Fruit fly (Drosophila melanogaster): ENCODE results near the gene CG15385.

CG15385 gene

DNA sequence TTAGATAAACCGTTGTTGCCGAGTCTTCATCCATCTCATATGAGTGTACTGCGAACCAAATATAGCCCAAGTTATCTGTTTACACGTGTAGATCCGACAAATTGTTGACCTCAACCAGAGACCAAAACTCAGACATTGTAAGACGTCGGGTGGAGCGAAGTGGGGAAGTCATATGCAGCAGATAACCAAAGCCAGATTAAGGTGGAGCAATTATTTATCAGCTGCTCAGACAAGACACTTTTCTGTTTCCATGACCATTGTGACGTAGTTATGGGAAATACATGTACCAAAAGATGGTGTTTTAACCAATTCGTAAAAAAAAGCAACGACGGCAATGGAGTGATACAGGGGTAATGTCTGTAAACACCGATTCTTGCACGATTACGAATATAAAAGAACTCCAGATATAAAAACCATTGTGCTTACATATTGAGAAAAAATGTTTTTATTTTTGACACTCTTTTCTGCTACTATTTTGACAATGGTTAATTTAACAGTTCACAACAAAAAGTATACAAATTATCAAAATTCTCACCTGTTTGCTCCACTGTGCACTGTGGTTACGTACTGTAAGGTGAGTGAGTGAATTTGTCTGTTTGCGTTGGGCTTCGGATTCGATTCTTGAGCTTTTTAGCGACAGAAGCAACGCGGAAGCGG lies 34.9 kb downstream of the CG15385 start (continued):
- TF ChIP-seq Scr (GFP tag; IDR thresholded peaks at IDR 0.05; ENCODE audit: partially characterized antibody) = no peak
- TF ChIP-seq slou (GFP tag; optimal IDR thresholded peaks at IDR 0.05) = peak; percentile 30
- TF ChIP-seq hkb (optimal IDR thresholded peaks at IDR 0.05) = no peak
- peak; percentile 36; the same call in 1 of the 2 replicates for TF ChIP-seq hkb (GFP tag; IDR thresholded peaks at IDR 0.05)
- TF ChIP-seq CG12236 (GFP tag; optimal IDR thresholded peaks at IDR 0.05) = peak; percentile 1
- TF ChIP-seq CG10209 (GFP tag; optimal IDR thresholded peaks at IDR 0.05) = peak; percentile 41
- TF ChIP-seq CG32772 (GFP tag; IDR thresholded peaks at IDR 0.05) = peak; percentile 27; the same call in 1 of the 2 replicates
- TF ChIP-seq HLH3B (GFP tag; IDR thresholded peaks at IDR 0.05) = peak; percentile 56; the same call in 1 of the 2 replicates
- peak; percentile 61 for TF ChIP-seq CG32532 (GFP tag; IDR thresholded peaks at IDR 0.05)
- peak; percentile 27 for TF ChIP-seq jumu (GFP tag; optimal IDR thresholded peaks at IDR 0.05)
- peak; percentile 62; the same call in 1 of the 2 replicates for TF ChIP-seq Rfx (GFP tag; IDR thresholded peaks at IDR 0.05)
- TF ChIP-seq al (GFP tag; IDR thresholded peaks at IDR 0.05) = peak; percentile 55
- no peak for TF ChIP-seq CG17802 (tag; optimal IDR thresholded peaks at IDR 0.05)
- peak; percentile 38 for TF ChIP-seq nau (GFP tag; optimal IDR thresholded peaks at IDR 0.05)
- no peak for TF ChIP-seq D (optimal IDR thresholded peaks at IDR 0.05)
- peak; percentile 42 for TF ChIP-seq D (GFP tag; optimal IDR thresholded peaks at IDR 0.05)
- peak; percentile 72 for TF ChIP-seq slbo (GFP tag; IDR thresholded peaks at IDR 0.05)
- TF ChIP-seq lilli (GFP tag; optimal IDR thresholded peaks at IDR 0.05) = peak; percentile 64
- TF ChIP-seq Ssrp (tag; optimal IDR thresholded peaks at IDR 0.05) = peak; percentile 11
- peak; percentile 0 for TF ChIP-seq fd3F (GFP tag; optimal IDR thresholded peaks at IDR 0.05)
- TF ChIP-seq CG11696 (GFP tag; IDR thresholded peaks at IDR 0.05) = peak; percentile 46; the same call in 1 of the 2 replicates
- no peak for TF ChIP-seq CG8765 (GFP tag; IDR thresholded peaks at IDR 0.05)
- peak; percentile 50 for TF ChIP-seq CG6813 (GFP tag; optimal IDR thresholded peaks at IDR 0.05)
- peak; percentile 30 for TF ChIP-seq CG18476 (GFP tag; optimal IDR thresholded peaks at IDR 0.05)
- TF ChIP-seq Myb (GFP tag; optimal IDR thresholded peaks at IDR 0.05) = peak; percentile 46
- TF ChIP-seq HLH54F (GFP tag; optimal IDR thresholded peaks at IDR 0.05) = peak; percentile 56
- peak; percentile 32; the same call in 1 of the 2 replicates for TF ChIP-seq Ptx1 (GFP tag; IDR thresholded peaks at IDR 0.05)
- peak; percentile 26 for TF ChIP-seq dmrt11E (tag; optimal IDR thresholded peaks at IDR 0.05)
- TF ChIP-seq CG9609 (GFP tag; optimal IDR thresholded peaks at IDR 0.05) = peak; percentile 28
- TF ChIP-seq emc (GFP tag; optimal IDR thresholded peaks at IDR 0.05) = no peak
- peak; percentile 19 for TF ChIP-seq eyg (GFP tag; optimal IDR thresholded peaks at IDR 0.05)
- TF ChIP-seq Max (GFP tag; optimal IDR thresholded peaks at IDR 0.05) = peak; percentile 48
- TF ChIP-seq run (tag; optimal IDR thresholded peaks at IDR 0.05) = peak; percentile 8
- TF ChIP-seq CG7839 (tag; optimal IDR thresholded peaks at IDR 0.05) = peak; percentile 46
- peak; percentile 45; the same call in 1 of the 2 replicates for TF ChIP-seq Taf1 (GFP tag; IDR thresholded peaks at IDR 0.05)
- TF ChIP-seq MESR4 (GFP tag; optimal IDR thresholded peaks at IDR 0.05) = no peak
- no peak for TF ChIP-seq Lhr (GFP tag; optimal IDR thresholded peaks at IDR 0.05)
- TF ChIP-seq pho (GFP tag; optimal IDR thresholded peaks at IDR 0.05) = peak; percentile 72
- no peak for TF ChIP-seq CG14860 (GFP tag; IDR thresholded peaks at IDR 0.05; ENCODE audit: partially characterized antibody)
- peak; percentile 53 for TF ChIP-seq corto (GFP tag; optimal IDR thresholded peaks at IDR 0.05)
- TF ChIP-seq CG18764 (GFP tag; optimal IDR thresholded peaks at IDR 0.05) = peak; percentile 21
- no peak for TF ChIP-seq HmgZ (tag; optimal IDR thresholded peaks at IDR 0.05)
- peak; percentile 35; the same call in 1 of the 2 replicates for TF ChIP-seq ssp (GFP tag; IDR thresholded peaks at IDR 0.05)
- peak; percentile 63 for TF ChIP-seq Oli (tag; optimal IDR thresholded peaks at IDR 0.05)
- peak; percentile 29; the same call in 1 of the 3 replicates for TF ChIP-seq tgo (GFP tag; IDR thresholded peaks at IDR 0.05)
- TF ChIP-seq CG4282 (GFP tag; optimal IDR thresholded peaks at IDR 0.05) = peak; percentile 88
- peak; percentile 4 for TF ChIP-seq lbe (GFP tag; optimal IDR thresholded peaks at IDR 0.05)
- no peak for TF ChIP-seq Mes4 (GFP tag; optimal IDR thresholded peaks at IDR 0.05)
- no peak for TF ChIP-seq hth (optimal IDR thresholded peaks at IDR 0.05)
- no peak for TF ChIP-seq CG15073 (GFP tag; optimal IDR thresholded peaks at IDR 0.05)
